Fruit fly (Drosophila melanogaster): Measurements from ENCODE around the gene LSm-4.

Gene LSm-4

dm6 chr2L:10418981-10419380 is 14.0 kb upstream of the LSm-4 start, which contains the start of gene RfC3 (continued):
- TF ChIP-seq mld (GFP tag; IDR thresholded peaks at IDR 0.05; ENCODE audit: partially characterized antibody), result peak; percentile 94
- TF ChIP-seq CG11398 (GFP tag; optimal IDR thresholded peaks at IDR 0.05), result no peak
- TF ChIP-seq Bgb (GFP tag; IDR thresholded peaks at IDR 0.05; ENCODE audit: partially characterized antibody), result peak; percentile 83
- TF ChIP-seq Myb (GFP tag; optimal IDR thresholded peaks at IDR 0.05), result peak; percentile 85
- peak; percentile 90 for TF ChIP-seq E2f2 (GFP tag; IDR thresholded peaks at IDR 0.05)
- TF ChIP-seq CG10543 (GFP tag; optimal IDR thresholded peaks at IDR 0.05), result no peak
- TF ChIP-seq chinmo (GFP tag; IDR thresholded peaks at IDR 0.05; ENCODE audit: partially characterized antibody), result peak; percentile 84; the same call in 1 of the 4 replicates
- peak; percentile 98 for TF ChIP-seq HLH4C (GFP tag; IDR thresholded peaks at IDR 0.05; ENCODE audit: partially characterized antibody)
- no peak for TF ChIP-seq Atf-2 (GFP tag; optimal IDR thresholded peaks at IDR 0.05)
- no peak for TF ChIP-seq Ets97D (GFP tag; optimal IDR thresholded peaks at IDR 0.05)
- TF ChIP-seq MESR4 (GFP tag; optimal IDR thresholded peaks at IDR 0.05), result peak; percentile 29
- TF ChIP-seq CG13287 (GFP tag; IDR thresholded peaks at IDR 0.05; ENCODE audit: partially characterized antibody), result peak; percentile 92
- peak; percentile 79 for TF ChIP-seq hbn (GFP tag; IDR thresholded peaks at IDR 0.05; ENCODE audit: partially characterized antibody)
- TF ChIP-seq CG6791 (GFP tag; IDR thresholded peaks at IDR 0.05; ENCODE audit: partially characterized antibody), result peak; percentile 89
- peak; percentile 2 for TF ChIP-seq CG17829 (tag; optimal IDR thresholded peaks at IDR 0.05)
- peak; percentile 73; the same call in 2 of the 3 replicates for TF ChIP-seq Opbp (GFP tag; IDR thresholded peaks at IDR 0.05; ENCODE audit: partially characterized antibody)
- peak; percentile 97 for TF ChIP-seq tna (GFP tag; IDR thresholded peaks at IDR 0.05; ENCODE audit: partially characterized antibody)
- TF ChIP-seq bbx (GFP tag; IDR thresholded peaks at IDR 0.05; ENCODE audit: partially characterized antibody), result peak; percentile 95
- no peak for TF ChIP-seq HmgZ (tag; optimal IDR thresholded peaks at IDR 0.05)
- no peak for TF ChIP-seq CG2678 (tag; optimal IDR thresholded peaks at IDR 0.05)
- peak; percentile 81 for TF ChIP-seq Scr (GFP tag; IDR thresholded peaks at IDR 0.05; ENCODE audit: partially characterized antibody)
- TF ChIP-seq Doc3 (GFP tag; IDR thresholded peaks at IDR 0.05; ENCODE audit: partially characterized antibody), result peak; percentile 75
- TF ChIP-seq CG30020 (tag; optimal IDR thresholded peaks at IDR 0.05), result peak; percentile 92
- peak; percentile 64 for TF ChIP-seq pzg (GFP tag; optimal IDR thresholded peaks at IDR 0.05)
- no peak for TF ChIP-seq CG15073 (GFP tag; optimal IDR thresholded peaks at IDR 0.05)
- peak; percentile 98 for TF ChIP-seq CG34224 (GFP tag; IDR thresholded peaks at IDR 0.05; ENCODE audit: partially characterized antibody)
- TF ChIP-seq Dp (GFP tag; optimal IDR thresholded peaks at IDR 0.05), result peak; percentile 92
- peak; percentile 54 for TF ChIP-seq Med (GFP tag)
- TF ChIP-seq CG9437 (GFP tag; optimal IDR thresholded peaks at IDR 0.05), result no peak
- TF ChIP-seq Max (GFP tag; optimal IDR thresholded peaks at IDR 0.05), result peak; percentile 28
- peak; percentile 94 for TF ChIP-seq ato (GFP tag; IDR thresholded peaks at IDR 0.05; ENCODE audit: partially characterized antibody)
- peak; percentile 59; the same call in 2 of the 3 replicates for TF ChIP-seq knrl (GFP tag; IDR thresholded peaks at IDR 0.05; ENCODE audit: partially characterized antibody)
- peak; percentile 62 for TF ChIP-seq kah (GFP tag; optimal IDR thresholded peaks at IDR 0.05)
- no peak for TF ChIP-seq sim (GFP tag; IDR thresholded peaks at IDR 0.05)
- peak; percentile 94 for TF ChIP-seq nerfin-2 (GFP tag; IDR thresholded peaks at IDR 0.05; ENCODE audit: partially characterized antibody)
- no peak for TF ChIP-seq CG10147 (GFP tag; optimal IDR thresholded peaks at IDR 0.05)
- peak; percentile 96 for TF ChIP-seq zen2 (GFP tag; IDR thresholded peaks at IDR 0.05; ENCODE audit: partially characterized antibody)
- TF ChIP-seq CG2116 (GFP tag; optimal IDR thresholded peaks at IDR 0.05), result peak; percentile 94
- TF ChIP-seq rib (GFP tag; IDR thresholded peaks at IDR 0.05), result 0 out of 2 replicates have a peak, but pooled peaks have one; percentile 11
- TF ChIP-seq CG10267 (tag; optimal IDR thresholded peaks at IDR 0.05), result peak; percentile 21
- peak; percentile 75 for TF ChIP-seq unc-4 (GFP tag; IDR thresholded peaks at IDR 0.05; ENCODE audit: partially characterized antibody)
- TF ChIP-seq amos (GFP tag; IDR thresholded peaks at IDR 0.05; ENCODE audit: partially characterized antibody), result peak; percentile 76; the same call in 1 of the 2 replicates
- TF ChIP-seq CG6765 (GFP tag; optimal IDR thresholded peaks at IDR 0.05), result no peak
- TF ChIP-seq CG1603 (tag; optimal IDR thresholded peaks at IDR 0.05), result peak; percentile 99
- TF ChIP-seq CG12659 (GFP tag; optimal IDR thresholded peaks at IDR 0.05), result peak; percentile 7
- peak; percentile 80 for TF ChIP-seq hb (GFP tag; IDR thresholded peaks at IDR 0.05; ENCODE audit: partially characterized antibody)
- peak; percentile 20 for TF ChIP-seq sug (tag; optimal IDR thresholded peaks at IDR 0.05)

Data from whole organism, embryonic.